Worm (Caenorhabditis elegans) whole organism, midembryonic: Measurements from ENCODE around the gene chil-25.
"Not testable (repeated sequence)": the region's sequence is repeated elsewhere in the genome, so short reads cannot be mapped to it uniquely, and the experiment has no call there.

Experiments used
- T22C8.4 ChIP-seq: fragments of 200-800 bp; sonication (Bioruptor generic); IDR thresholded peaks from 2 replicates; pipeline ENCODE4 v1.3.6; 2022; ENCODE audit warnings: missing genetic modification characterization, missing compliant biosample characterization
- cog-1 ChIP-seq: sonication (generic microtip); optimal IDR thresholded peaks from 2 replicates; lab custom pipeline; 2016; ENCODE audit warnings: missing genetic modification characterization, missing compliant biosample characterization
- flt-1 ChIP-seq: fragments of 200-800 bp; sonication (Bioruptor generic); IDR thresholded peaks from 2 replicates; pipeline ENCODE4 v1.3.6; 2022; ENCODE audit warnings: missing genetic modification characterization, missing compliant biosample characterization
- klf-2 ChIP-seq: fragments of 200-800 bp; sonication (Bioruptor generic); conservative IDR thresholded peaks from 2 replicates; pipeline ENCODE4 v1.3.6; 2022; ENCODE audit warnings: missing genetic modification reagents, missing genetic modification characterization, missing compliant biosample characterization
- med-1 ChIP-seq: sonication (generic microtip); optimal IDR thresholded peaks from 2 replicates; lab custom pipeline; 2017; ENCODE audit warnings: missing genetic modification characterization, mild to moderate bottlenecking, missing compliant biosample characterization, antibody characterized with exemption, missing genetic modification reagents; ENCODE audit not compliant: insufficient read depth
- ref-1 ChIP-seq: fragments of 200-800 bp; sonication (Bioruptor generic); conservative IDR thresholded peaks from 2 replicates; pipeline ENCODE4 v1.3.6; 2022; ENCODE audit warnings: missing genetic modification reagents, missing genetic modification characterization, missing compliant biosample characterization
- tab-1 ChIP-seq: fragments of 200-800 bp; sonication (Bioruptor generic); IDR thresholded peaks from 2 replicates; pipeline ENCODE4 v1.3.6; 2022; ENCODE audit warnings: missing genetic modification characterization, missing compliant biosample characterization
- ztf-23 ChIP-seq: fragments of 200-800 bp; sonication (Bioruptor generic); IDR thresholded peaks from 2 replicates; pipeline ENCODE4 v1.3.6; 2022; ENCODE audit warnings: missing genetic modification reagents, missing genetic modification characterization, missing compliant biosample characterization
- ztf-29 ChIP-seq: fragments of 200-800 bp; sonication (Bioruptor generic); IDR thresholded peaks from 2 replicates; pipeline ENCODE4 v1.3.6; 2022; ENCODE audit warnings: missing genetic modification reagents, missing genetic modification characterization, missing compliant biosample characterization

ce11 chrII:9452172-9452571 is 22.1 kb downstream of the chil-25 start, which contains the start of gene R09D1.12:
- TF ChIP-seq flt-1 (GFP tag; lab: Robert Waterston, UW); T22C8.4 (GFP tag; lab: Robert Waterston, UW); ref-1 (GFP tag; lab: Robert Waterston, UW); med-1 (GFP tag; lab: Kevin White, UChicago); ztf-29 (GFP tag; lab: Robert Waterston, UW); tab-1 (GFP tag; lab: Robert Waterston, UW); cog-1 (tag; lab: Kevin White, UChicago); ztf-23 (GFP tag; lab: Robert Waterston, UW); klf-2 (GFP tag; lab: Robert Waterston, UW): not testable (repeated sequence)
